Fruit fly (Drosophila melanogaster) S2 (cell line): ENCODE measurements around the gene CG34170.

Experiments
- CG8478 ChIP-seq: fragments of >200 bp; optimal IDR thresholded peaks from 2 replicates; lab custom pipeline; 2018
- CTCF ChIP-seq, 2 experiments: fragments of >200 bp; optimal IDR thresholded peaks; 2 replicates each; lab custom pipeline; 2018

DNA sequence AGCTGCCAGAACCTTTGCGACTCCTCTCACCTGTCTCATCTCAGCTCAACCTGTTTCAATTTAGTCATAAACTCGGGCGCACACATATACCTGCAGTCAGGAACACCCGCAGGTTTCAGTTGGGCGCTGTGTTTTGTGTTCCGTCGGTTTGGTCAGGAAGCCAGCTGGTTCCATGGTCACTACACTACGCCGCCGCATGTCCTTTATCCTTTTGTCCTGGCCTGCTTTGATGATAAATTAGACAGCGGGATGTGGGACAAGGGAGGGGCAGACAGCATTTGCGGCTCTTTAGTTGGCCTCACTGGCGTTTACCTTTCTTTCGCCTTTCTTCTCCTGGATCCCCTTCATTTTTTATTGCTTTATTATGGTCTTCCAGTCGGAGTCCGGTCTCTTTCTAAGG, 48.3 kb downstream of the CG34170 start:
- no peak for TF ChIP-seq CG8478 (lab: Kevin White, UChicago)
- TF ChIP-seq CTCF (optimal IDR thresholded peaks at IDR 0.05; lab: Kevin White, UChicago) = no peak
